Fruit fly (Drosophila melanogaster) whole organism, embryonic: ENCODE measurements around the gene CG31675.

Experiments used
- Atf3 ChIP-seq: fragments of 200-800 bp; sonication (Bioruptor generic); optimal IDR thresholded peaks from 3 replicates; lab custom pipeline; 2016; ENCODE audit warnings: missing biosample characterization, missing genetic modification characterization
- Blimp-1 ChIP-seq: fragments of 200-800 bp; sonication (Bioruptor generic); optimal IDR thresholded peaks from 3 replicates; lab custom pipeline; 2018; ENCODE audit warnings: missing biosample characterization, missing genetic modification characterization, mild to moderate bottlenecking, moderate library complexity, missing genetic modification reagents
- CG10321 ChIP-seq: fragments of 200-800 bp; sonication (Bioruptor generic); IDR thresholded peaks from 2 replicates; pipeline ENCODE4 v1.3.6; 2022; ENCODE audit warnings: missing biosample characterization, missing genetic modification characterization
- CG10366 ChIP-seq: fragments of 200-800 bp; sonication (Bioruptor generic); IDR thresholded peaks from 2 replicates; pipeline ENCODE4 v1.3.6; 2022; ENCODE audit warnings: missing biosample characterization, missing genetic modification characterization
- CG10979 ChIP-seq: fragments of 200-800 bp; sonication (Bioruptor generic); optimal IDR thresholded peaks from 2 replicates; lab custom pipeline; 2018; ENCODE audit warnings: missing biosample characterization, mild to moderate bottlenecking, missing genetic modification characterization, moderate library complexity
- CG12236 ChIP-seq: fragments of 200-800 bp; sonication (Bioruptor generic); optimal IDR thresholded peaks from 2 replicates; lab custom pipeline; 2016; ENCODE audit warnings: missing biosample characterization, missing genetic modification characterization
- CG12299 ChIP-seq: fragments of 200-800 bp; sonication (Bioruptor generic); optimal IDR thresholded peaks from 2 replicates; lab custom pipeline; 2018; ENCODE audit warnings: missing biosample characterization, mild to moderate bottlenecking, missing genetic modification characterization
- CG12769 ChIP-seq: fragments of 200-800 bp; sonication (Bioruptor generic); optimal IDR thresholded peaks from 2 replicates; lab custom pipeline; 2019; ENCODE audit warnings: missing biosample characterization, mild to moderate bottlenecking, missing genetic modification characterization, moderate library complexity
- CG13296 ChIP-seq: fragments of 200-800 bp; sonication (Bioruptor generic); optimal IDR thresholded peaks from 3 replicates; lab custom pipeline; 2018; ENCODE audit warnings: missing biosample characterization, mild to moderate bottlenecking, missing genetic modification characterization
- CG15696 ChIP-seq: fragments of 200-800 bp; sonication (Bioruptor generic); optimal IDR thresholded peaks from 2 replicates; lab custom pipeline; 2019; ENCODE audit warnings: missing biosample characterization, mild to moderate bottlenecking, missing genetic modification characterization, moderate library complexity
- CG17802 ChIP-seq: fragments of 200-800 bp; sonication (Bioruptor generic); optimal IDR thresholded peaks from 2 replicates; lab custom pipeline; 2018; ENCODE audit warnings: missing biosample characterization, mild to moderate bottlenecking, missing genetic modification characterization, moderate library complexity
- CG2889 ChIP-seq: fragments of 200-800 bp; sonication (Bioruptor generic); IDR thresholded peaks from 3 replicates; pipeline ENCODE4 v1.3.6; 2022; ENCODE audit warnings: missing biosample characterization, missing genetic modification characterization
- CG30020 ChIP-seq: fragments of 200-800 bp; optimal IDR thresholded peaks from 2 replicates; lab custom pipeline; 2019; ENCODE audit warnings: missing biosample characterization, mild to moderate bottlenecking, missing genetic modification characterization, moderate library complexity
- CG31388 ChIP-seq: fragments of 200-800 bp; sonication (Bioruptor generic); optimal IDR thresholded peaks from 2 replicates; lab custom pipeline; 2016; ENCODE audit warnings: missing biosample characterization, missing genetic modification characterization
- CG6791 ChIP-seq: fragments of 200-800 bp; sonication (Bioruptor generic); IDR thresholded peaks from 3 replicates; pipeline ENCODE4 v1.3.6; 2022; ENCODE audit warnings: missing biosample characterization, missing genetic modification characterization; ENCODE audit not compliant: partially characterized antibody
- CkIIα-i1 ChIP-seq: fragments of 200-800 bp; sonication (Bioruptor generic); IDR thresholded peaks from 2 replicates; pipeline ENCODE4 v1.3.6; 2022; ENCODE audit warnings: missing biosample characterization, missing genetic modification characterization
- D19A ChIP-seq: fragments of 200-800 bp; optimal IDR thresholded peaks from 3 replicates; lab custom pipeline; 2019; ENCODE audit warnings: missing biosample characterization, mild to moderate bottlenecking, missing genetic modification characterization, moderate library complexity
- Dad ChIP-seq: fragments of 200-800 bp; sonication (Bioruptor generic); optimal IDR thresholded peaks from 3 replicates; lab custom pipeline; 2016; ENCODE audit warnings: missing biosample characterization, missing genetic modification characterization
- Dll ChIP-seq: fragments of 200-800 bp; sonication (Bioruptor generic); IDR thresholded peaks from 4 replicates; pipeline ENCODE4 v1.3.6; 2022; ENCODE audit warnings: missing biosample characterization, missing genetic modification characterization; ENCODE audit not compliant: partially characterized antibody
- Doc2 ChIP-seq: fragments of 200-800 bp; sonication (Bioruptor generic); IDR thresholded peaks from 2 replicates; pipeline ENCODE4 v1.3.6; 2022; ENCODE audit warnings: missing biosample characterization, missing genetic modification characterization
- Fer1 ChIP-seq: fragments of 200-800 bp; sonication (Bioruptor generic); optimal IDR thresholded peaks from 2 replicates; lab custom pipeline; 2017; ENCODE audit warnings: missing biosample characterization, mild to moderate bottlenecking, missing genetic modification characterization
- H15 ChIP-seq: fragments of 200-800 bp; sonication (Bioruptor generic); IDR thresholded peaks from 3 replicates; pipeline ENCODE4 v1.3.6; 2022; ENCODE audit warnings: missing biosample characterization, missing genetic modification characterization
- HHEX ChIP-seq: fragments of 200-800 bp; sonication (Bioruptor generic); optimal IDR thresholded peaks from 3 replicates; lab custom pipeline; 2017; ENCODE audit warnings: missing biosample characterization, mild to moderate bottlenecking, missing genetic modification characterization, missing genetic modification reagents
- Hr3 ChIP-seq: fragments of 200-800 bp; sonication (Bioruptor generic); optimal IDR thresholded peaks from 3 replicates; lab custom pipeline; 2016; ENCODE audit warnings: missing biosample characterization, missing genetic modification characterization
- Mad ChIP-seq: fragments of 200-800 bp; sonication (Bioruptor generic); optimal IDR thresholded peaks from 2 replicates; lab custom pipeline; 2016; ENCODE audit warnings: missing biosample characterization, missing genetic modification characterization
- Mrtf ChIP-seq: fragments of 200-800 bp; sonication (Bioruptor generic); IDR thresholded peaks from 3 replicates; pipeline ENCODE4 v1.3.6; 2022; ENCODE audit warnings: missing biosample characterization, missing genetic modification characterization
- Rx ChIP-seq: fragments of 200-800 bp; sonication (Bioruptor generic); IDR thresholded peaks from 2 replicates; pipeline ENCODE4 v1.3.6; 2022; ENCODE audit warnings: missing biosample characterization, missing genetic modification characterization
- Side ChIP-seq: fragments of 200-800 bp; sonication (Bioruptor generic); optimal IDR thresholded peaks from 2 replicates; lab custom pipeline; 2016; ENCODE audit warnings: missing biosample characterization, missing genetic modification characterization
- Vsx1 ChIP-seq: fragments of 200-800 bp; sonication (Bioruptor generic); optimal IDR thresholded peaks from 2 replicates; lab custom pipeline; 2017; ENCODE audit warnings: missing biosample characterization, mild to moderate bottlenecking, missing genetic modification characterization, missing genetic modification reagents
- abd-A ChIP-seq: fragments of 200-800 bp; sonication (Bioruptor generic); optimal IDR thresholded peaks from 3 replicates; lab custom pipeline; 2019; ENCODE audit warnings: missing biosample characterization, mild to moderate bottlenecking, missing genetic modification characterization, moderate library complexity
- ara ChIP-seq: fragments of 200-800 bp; sonication (Bioruptor generic); IDR thresholded peaks from 2 replicates; pipeline ENCODE4 v1.3.6; 2022; ENCODE audit warnings: missing biosample characterization, missing genetic modification characterization
- az2 ChIP-seq: fragments of 200-800 bp; sonication (Bioruptor generic); optimal IDR thresholded peaks from 3 replicates; lab custom pipeline; 2016; ENCODE audit warnings: missing biosample characterization, missing genetic modification characterization
- btn ChIP-seq: fragments of 200-800 bp; sonication (Bioruptor generic); optimal IDR thresholded peaks from 2 replicates; lab custom pipeline; 2016; ENCODE audit warnings: missing biosample characterization, missing genetic modification characterization
- ci ChIP-seq: fragments of 200-800 bp; sonication (Bioruptor generic); IDR thresholded peaks from 3 replicates; pipeline ENCODE4 v1.3.6; 2022; ENCODE audit warnings: missing biosample characterization, missing genetic modification characterization
- da ChIP-seq: fragments of 200-800 bp; sonication (Bioruptor generic); optimal IDR thresholded peaks from 2 replicates; lab custom pipeline; 2016; ENCODE audit warnings: missing biosample characterization, missing genetic modification characterization
- dati ChIP-seq: fragments of 200-800 bp; sonication (Bioruptor generic); IDR thresholded peaks from 2 replicates; pipeline ENCODE4 v1.3.6; 2022; ENCODE audit warnings: missing biosample characterization, missing genetic modification characterization
- ems ChIP-seq: fragments of 200-800 bp; sonication (Bioruptor generic); optimal IDR thresholded peaks from 3 replicates; lab custom pipeline; 2016; ENCODE audit warnings: missing biosample characterization, missing genetic modification characterization
- exex ChIP-seq: fragments of 200-800 bp; sonication (Bioruptor generic); optimal IDR thresholded peaks from 4 replicates; lab custom pipeline; 2018; ENCODE audit warnings: missing biosample characterization, mild to moderate bottlenecking, missing genetic modification characterization, moderate library complexity
- inv ChIP-seq: fragments of 200-800 bp; sonication (Bioruptor generic); IDR thresholded peaks from 2 replicates; pipeline ENCODE4 v1.3.6; 2022; ENCODE audit warnings: missing biosample characterization, missing genetic modification characterization; ENCODE audit not compliant: partially characterized antibody
- kay ChIP-seq: fragments of 200-800 bp; sonication (Bioruptor generic); optimal IDR thresholded peaks from 2 replicates; lab custom pipeline; 2016; ENCODE audit warnings: missing biosample characterization, missing genetic modification characterization
- phol ChIP-seq: fragments of 200-800 bp; sonication (Bioruptor generic); optimal IDR thresholded peaks from 3 replicates; lab custom pipeline; 2018; ENCODE audit warnings: missing biosample characterization, mild to moderate bottlenecking, missing genetic modification characterization, moderate library complexity
- psq ChIP-seq: fragments of 200-800 bp; sonication (Bioruptor generic); optimal IDR thresholded peaks from 2 replicates; lab custom pipeline; 2017; ENCODE audit warnings: missing biosample characterization, missing genetic modification characterization
- pum ChIP-seq: fragments of 200-800 bp; sonication (Bioruptor generic); optimal IDR thresholded peaks from 2 replicates; lab custom pipeline; 2016; ENCODE audit warnings: missing biosample characterization, missing genetic modification characterization
- schlank ChIP-seq: fragments of 200-800 bp; sonication (Bioruptor generic); optimal IDR thresholded peaks from 2 replicates; lab custom pipeline; 2018; ENCODE audit warnings: missing biosample characterization, mild to moderate bottlenecking, missing genetic modification characterization
- seq ChIP-seq: fragments of 200-800 bp; sonication (Bioruptor generic); IDR thresholded peaks from 2 replicates; pipeline ENCODE4 v1.3.6; 2022; ENCODE audit warnings: missing biosample characterization, missing genetic modification characterization
- sna ChIP-seq: fragments of 200-800 bp; sonication (Bioruptor generic); IDR thresholded peaks from 2 replicates; pipeline ENCODE4 v1.3.6; 2022; ENCODE audit warnings: missing biosample characterization, missing genetic modification characterization; ENCODE audit not compliant: partially characterized antibody
- sob ChIP-seq: fragments of 200-800 bp; sonication (Bioruptor generic); IDR thresholded peaks from 2 replicates; pipeline ENCODE4 v1.3.6; 2022; ENCODE audit warnings: missing biosample characterization, missing genetic modification characterization
- tx ChIP-seq: fragments of 200-800 bp; sonication (Bioruptor generic); optimal IDR thresholded peaks from 2 replicates; lab custom pipeline; 2016; ENCODE audit warnings: missing biosample characterization, missing genetic modification characterization
- unc-4 ChIP-seq: fragments of 200-800 bp; sonication (Bioruptor generic); IDR thresholded peaks from 2 replicates; pipeline ENCODE4 v1.3.6; 2022; ENCODE audit warnings: missing biosample characterization, missing genetic modification characterization; ENCODE audit not compliant: partially characterized antibody
- wdn ChIP-seq: fragments of 200-800 bp; sonication (Bioruptor generic); IDR thresholded peaks from 2 replicates; pipeline ENCODE4 v1.3.6; 2022; ENCODE audit warnings: missing biosample characterization, missing genetic modification characterization

The CG31675 gene

dm6 chr2L:20889857-20890606 lies 22.5 kb downstream of the CG31675 start (continued):
- TF ChIP-seq Fer1 (GFP tag; lab: Kevin White, UChicago) = no peak
- TF ChIP-seq ci (GFP tag; lab: Robert Waterston, UW) = peak; percentile 67; the same call in 1 of the 3 replicates
- TF ChIP-seq ems (GFP tag; lab: Kevin White, UChicago) = no peak
- TF ChIP-seq Atf3 (GFP tag; lab: Kevin White, UChicago) = peak; percentile 4
- TF ChIP-seq CG10979 (tag; lab: Kevin White, UChicago) = peak; percentile 36
- TF ChIP-seq D19A (tag; lab: Kevin White, UChicago) = peak; percentile 28
- no peak for TF ChIP-seq CG31388 (GFP tag; lab: Kevin White, UChicago)
- no peak for TF ChIP-seq tx (GFP tag; lab: Kevin White, UChicago)
- TF ChIP-seq CG17802 (tag; lab: Kevin White, UChicago) = no peak
- peak; percentile 35 for TF ChIP-seq Blimp-1 (GFP tag; lab: Kevin White, UChicago)
- no peak for TF ChIP-seq da (GFP tag; lab: Kevin White, UChicago)
- TF ChIP-seq exex = peak; percentile 62
- no peak for TF ChIP-seq CG10321
- TF ChIP-seq Doc2 (GFP tag; lab: Robert Waterston, UW) = no peak
- no peak for TF ChIP-seq schlank
- TF ChIP-seq CG10366 (GFP tag; lab: Robert Waterston, UW) = peak; percentile 41; the same call in 1 of the 2 replicates
- TF ChIP-seq Vsx1 = no peak
- peak; percentile 36 for TF ChIP-seq Dad
- no peak for TF ChIP-seq unc-4
- no peak for TF ChIP-seq inv (GFP tag; lab: Robert Waterston, UW)
- no peak for TF ChIP-seq Hr3 (GFP tag; lab: Kevin White, UChicago)
- TF ChIP-seq sna = peak; percentile 69; the same call in 1 of the 2 replicates
- no peak for TF ChIP-seq btn
- peak; percentile 30 for TF ChIP-seq abd-A
- TF ChIP-seq CG13296 (GFP tag; lab: Kevin White, UChicago) = no peak
- TF ChIP-seq CG12769 = peak; percentile 80
- TF ChIP-seq H15 = 0 out of 3 replicates have a peak, but pooled peaks have one; percentile 35
- TF ChIP-seq Mrtf (GFP tag; lab: Robert Waterston, UW) = no peak
- no peak; the same call in 1 of the 2 replicates for TF ChIP-seq seq
- TF ChIP-seq Mad (GFP tag; lab: Kevin White, UChicago) = no peak
- no peak for TF ChIP-seq Side (GFP tag; lab: Kevin White, UChicago)
- TF ChIP-seq ara (GFP tag; lab: Robert Waterston, UW) = no peak
- TF ChIP-seq sob (GFP tag; lab: Robert Waterston, UW) = no peak
- peak; percentile 24 for TF ChIP-seq az2 (GFP tag; lab: Kevin White, UChicago)
- TF ChIP-seq phol = peak; percentile 50
- TF ChIP-seq CG6791 (GFP tag; lab: Robert Waterston, UW) = no peak
- TF ChIP-seq kay (GFP tag; lab: Kevin White, UChicago) = no peak
- no peak for TF ChIP-seq dati
- TF ChIP-seq HHEX (GFP tag; lab: Kevin White, UChicago) = peak; percentile 19
- TF ChIP-seq CkIIα-i1 (GFP tag; lab: Robert Waterston, UW) = no peak
- no peak for TF ChIP-seq CG15696
- no peak for TF ChIP-seq psq (GFP tag; lab: Kevin White, UChicago)
- no peak for TF ChIP-seq CG12299 (tag; lab: Kevin White, UChicago)
- peak; percentile 18 for TF ChIP-seq pum
- TF ChIP-seq CG12236 (GFP tag; lab: Kevin White, UChicago) = no peak
- no peak for TF ChIP-seq CG2889 (GFP tag; lab: Robert Waterston, UW)
- TF ChIP-seq wdn = no peak
- no peak for TF ChIP-seq CG30020 (tag; lab: Kevin White, UChicago)
- 0 out of 4 replicates have a peak, but pooled peaks have one; percentile 22 for TF ChIP-seq Dll
- TF ChIP-seq Rx (GFP tag; lab: Robert Waterston, UW) = 0 out of 2 replicates have a peak, but pooled peaks have one; percentile 8
